Fruit fly (Drosophila melanogaster) whole organism, embryonic: Measurements from ENCODE around the gene mRpL16.

Experiments used
- Antp ChIP-seq: fragments of 200-800 bp; sonication (Bioruptor generic); optimal IDR thresholded peaks from 3 replicates; lab custom pipeline; 2016; ENCODE audit warnings: missing biosample characterization, missing genetic modification characterization
- CG10565 ChIP-seq: fragments of 200-800 bp; sonication (Bioruptor generic); optimal IDR thresholded peaks from 3 replicates; lab custom pipeline; 2016; ENCODE audit warnings: missing biosample characterization, mild to moderate bottlenecking, missing genetic modification characterization
- CG11504 ChIP-seq: fragments of 200-800 bp; sonication (Bioruptor generic); optimal IDR thresholded peaks from 3 replicates; lab custom pipeline; 2019; ENCODE audit warnings: missing biosample characterization, mild to moderate bottlenecking, missing genetic modification characterization, moderate library complexity
- CG11560 ChIP-seq: fragments of 200-800 bp; sonication (Bioruptor generic); IDR thresholded peaks from 3 replicates; pipeline ENCODE4 v1.3.6; 2022; ENCODE audit warnings: missing biosample characterization, missing genetic modification characterization
- CG12236 ChIP-seq: fragments of 200-800 bp; sonication (Bioruptor generic); optimal IDR thresholded peaks from 2 replicates; lab custom pipeline; 2016; ENCODE audit warnings: missing biosample characterization, missing genetic modification characterization
- CG12391 ChIP-seq: fragments of 200-800 bp; sonication (Bioruptor generic); optimal IDR thresholded peaks from 3 replicates; lab custom pipeline; 2018; ENCODE audit warnings: missing biosample characterization, mild to moderate bottlenecking, missing genetic modification characterization, moderate library complexity
- CG13123 ChIP-seq: fragments of 200-800 bp; sonication (Bioruptor generic); optimal IDR thresholded peaks from 2 replicates; lab custom pipeline; 2016; ENCODE audit warnings: missing biosample characterization, missing genetic modification characterization
- CG13624 ChIP-seq: fragments of 200-800 bp; sonication (Bioruptor generic); optimal IDR thresholded peaks from 2 replicates; lab custom pipeline; 2016; ENCODE audit warnings: missing biosample characterization, missing genetic modification characterization
- CG13775 ChIP-seq: fragments of 200-800 bp; sonication (Bioruptor generic); optimal IDR thresholded peaks from 3 replicates; lab custom pipeline; 2017; ENCODE audit warnings: missing biosample characterization, mild to moderate bottlenecking, missing genetic modification characterization
- CG14441 ChIP-seq: fragments of 200-800 bp; sonication (Bioruptor generic); IDR thresholded peaks from 2 replicates; pipeline ENCODE4 v1.3.6; 2022; ENCODE audit warnings: missing biosample characterization, missing genetic modification characterization
- CG14667 ChIP-seq: fragments of 200-800 bp; sonication (Bioruptor generic); IDR thresholded peaks from 2 replicates; pipeline ENCODE4 v1.3.6; 2022; ENCODE audit warnings: missing biosample characterization, missing genetic modification characterization
- CG14860 ChIP-seq: fragments of 200-800 bp; sonication (Bioruptor generic); IDR thresholded peaks from 3 replicates; pipeline ENCODE4 v1.3.6; 2022; ENCODE audit warnings: missing biosample characterization, missing genetic modification characterization; ENCODE audit not compliant: partially characterized antibody
- CG15601 ChIP-seq: fragments of 200-800 bp; sonication (Bioruptor generic); optimal IDR thresholded peaks from 3 replicates; lab custom pipeline; 2019; ENCODE audit warnings: missing biosample characterization, mild to moderate bottlenecking, missing genetic modification characterization, moderate library complexity
- CG15696 ChIP-seq: fragments of 200-800 bp; sonication (Bioruptor generic); optimal IDR thresholded peaks from 2 replicates; lab custom pipeline; 2019; ENCODE audit warnings: missing biosample characterization, mild to moderate bottlenecking, missing genetic modification characterization, moderate library complexity
- CG17829 ChIP-seq: fragments of 200-800 bp; optimal IDR thresholded peaks from 2 replicates; lab custom pipeline; 2019; ENCODE audit warnings: missing biosample characterization, mild to moderate bottlenecking, missing genetic modification characterization, moderate library complexity
- CG2120 ChIP-seq: fragments of 200-800 bp; sonication (Bioruptor generic); optimal IDR thresholded peaks from 3 replicates; lab custom pipeline; 2016; ENCODE audit warnings: missing biosample characterization, missing genetic modification characterization
- CG2889 ChIP-seq: fragments of 200-800 bp; sonication (Bioruptor generic); IDR thresholded peaks from 3 replicates; pipeline ENCODE4 v1.3.6; 2022; ENCODE audit warnings: missing biosample characterization, missing genetic modification characterization
- CG30020 ChIP-seq: fragments of 200-800 bp; optimal IDR thresholded peaks from 2 replicates; lab custom pipeline; 2019; ENCODE audit warnings: missing biosample characterization, mild to moderate bottlenecking, missing genetic modification characterization, moderate library complexity
- CG30403 ChIP-seq: fragments of 200-800 bp; sonication (Bioruptor generic); optimal IDR thresholded peaks from 3 replicates; lab custom pipeline; 2016; ENCODE audit warnings: missing biosample characterization, missing genetic modification characterization
- CG32772 ChIP-seq: fragments of 200-800 bp; sonication (Bioruptor generic); IDR thresholded peaks from 2 replicates; pipeline ENCODE4 v1.3.6; 2022; ENCODE audit warnings: missing biosample characterization, missing genetic modification characterization
- CG33213 ChIP-seq: fragments of 200-800 bp; sonication (Bioruptor generic); optimal IDR thresholded peaks from 3 replicates; lab custom pipeline; 2016; ENCODE audit warnings: missing biosample characterization, missing genetic modification characterization
- CG3847 ChIP-seq: fragments of 200-800 bp; sonication (Bioruptor generic); IDR thresholded peaks from 2 replicates; pipeline ENCODE4 v1.3.6; 2022; ENCODE audit warnings: missing biosample characterization, missing genetic modification characterization
- CG7963 ChIP-seq: fragments of 200-800 bp; sonication (Bioruptor generic); IDR thresholded peaks from 3 replicates; pipeline ENCODE4 v1.3.6; 2022; ENCODE audit warnings: missing biosample characterization, missing genetic modification characterization; ENCODE audit not compliant: partially characterized antibody
- CG8388 ChIP-seq: fragments of 200-800 bp; sonication (Bioruptor generic); optimal IDR thresholded peaks from 2 replicates; lab custom pipeline; 2019; ENCODE audit warnings: missing biosample characterization, mild to moderate bottlenecking, missing genetic modification characterization, moderate library complexity
- Chrac-16 ChIP-seq: fragments of 200-800 bp; sonication (Bioruptor generic); optimal IDR thresholded peaks from 3 replicates; lab custom pipeline; 2016; ENCODE audit warnings: missing biosample characterization, missing genetic modification characterization
- CrebB ChIP-seq: fragments of 200-800 bp; sonication (Bioruptor generic); optimal IDR thresholded peaks from 3 replicates; lab custom pipeline; 2018; ENCODE audit warnings: missing biosample characterization, mild to moderate bottlenecking, missing genetic modification characterization
- Doc3 ChIP-seq: fragments of 200-800 bp; sonication (Bioruptor generic); IDR thresholded peaks from 3 replicates; pipeline ENCODE4 v1.3.6; 2022; ENCODE audit warnings: missing biosample characterization, missing genetic modification characterization; ENCODE audit not compliant: partially characterized antibody
- Dp ChIP-seq: fragments of 200-800 bp; sonication (Bioruptor generic); optimal IDR thresholded peaks from 2 replicates; lab custom pipeline; 2018; ENCODE audit warnings: missing biosample characterization, mild to moderate bottlenecking, missing genetic modification characterization, moderate library complexity
- Eip74EF ChIP-seq, 2 experiments: fragments of 200-800 bp in 1 of 2; fragments of >200 bp in 1 of 2; sonication (Bioruptor generic) in 1 of 2; optimal IDR thresholded peaks; 2 replicates each; lab custom pipeline; 2017 to 2019; ENCODE audit warnings: missing biosample characterization in 2 of 2, missing genetic modification characterization in 2 of 2, mild to moderate bottlenecking in 1 of 2, moderate library complexity in 1 of 2
- Kr ChIP-seq: fragments of 200-800 bp; sonication (Bioruptor generic); optimal IDR thresholded peaks from 2 replicates; lab custom pipeline; 2017; ENCODE audit warnings: missing biosample characterization, mild to moderate bottlenecking, missing genetic modification characterization
- MBD-R2 ChIP-seq: fragments of 200-800 bp; sonication (Bioruptor generic); IDR thresholded peaks from 2 replicates; pipeline ENCODE4 v1.3.6; 2022; ENCODE audit warnings: missing biosample characterization, missing genetic modification characterization
- MESR4 ChIP-seq: fragments of 200-800 bp; sonication (Bioruptor generic); optimal IDR thresholded peaks from 2 replicates; lab custom pipeline; 2018; ENCODE audit warnings: missing biosample characterization, mild to moderate bottlenecking, missing genetic modification characterization, moderate library complexity
- Mad ChIP-seq: fragments of 200-800 bp; sonication (Bioruptor generic); optimal IDR thresholded peaks from 2 replicates; lab custom pipeline; 2016; ENCODE audit warnings: missing biosample characterization, missing genetic modification characterization
- Oli ChIP-seq: fragments of 200-800 bp; sonication (Bioruptor generic); optimal IDR thresholded peaks from 2 replicates; lab custom pipeline; 2018; ENCODE audit warnings: missing biosample characterization, mild to moderate bottlenecking, missing genetic modification characterization, moderate library complexity
- Pdp1 ChIP-seq, 2 experiments: fragments of 200-800 bp; sonication (Bioruptor generic); optimal IDR thresholded peaks; 3 replicates each; lab custom pipeline; 2016; ENCODE audit warnings: missing biosample characterization in 2 of 2, missing genetic modification characterization in 2 of 2, mild to moderate bottlenecking in 1 of 2, moderate library complexity in 1 of 2
- amos ChIP-seq: fragments of 200-800 bp; sonication (Bioruptor generic); IDR thresholded peaks from 2 replicates; pipeline ENCODE4 v1.3.6; 2022; ENCODE audit warnings: missing biosample characterization, missing genetic modification characterization; ENCODE audit not compliant: partially characterized antibody
- bowl ChIP-seq: fragments of 200-800 bp; sonication (Bioruptor generic); IDR thresholded peaks from 2 replicates; pipeline ENCODE4 v1.3.6; 2022; ENCODE audit warnings: missing biosample characterization, missing genetic modification characterization
- chn ChIP-seq: fragments of 200-800 bp; sonication (Bioruptor generic); optimal IDR thresholded peaks from 2 replicates; lab custom pipeline; 2016; ENCODE audit warnings: missing biosample characterization, missing genetic modification characterization
- dmrt11E ChIP-seq: fragments of 200-800 bp; sonication (Bioruptor generic); optimal IDR thresholded peaks from 3 replicates; lab custom pipeline; 2018; ENCODE audit warnings: missing biosample characterization, mild to moderate bottlenecking, missing genetic modification characterization, moderate library complexity
- kay ChIP-seq: fragments of 200-800 bp; sonication (Bioruptor generic); optimal IDR thresholded peaks from 2 replicates; lab custom pipeline; 2016; ENCODE audit warnings: missing biosample characterization, missing genetic modification characterization
- knrl ChIP-seq: fragments of 200-800 bp; sonication (Bioruptor generic); IDR thresholded peaks from 3 replicates; pipeline ENCODE4 v1.3.6; 2022; ENCODE audit warnings: missing biosample characterization, missing genetic modification characterization; ENCODE audit not compliant: partially characterized antibody
- lilli ChIP-seq: fragments of 200-800 bp; sonication (Bioruptor generic); optimal IDR thresholded peaks from 3 replicates; lab custom pipeline; 2016; ENCODE audit warnings: missing biosample characterization, missing genetic modification characterization
- lola ChIP-seq, 3 experiments: fragments of >200 bp in 2 of 3; fragments of 200-800 bp in 1 of 3; sonication (Bioruptor generic) in 1 of 3; optimal IDR thresholded peaks; 2 replicates each; lab custom pipeline; 2017 to 2019; ENCODE audit warnings: missing biosample characterization in 3 of 3, missing genetic modification characterization in 3 of 3, mild to moderate bottlenecking in 1 of 3, moderate library complexity in 1 of 3
- nerfin-2 ChIP-seq: fragments of 200-800 bp; sonication (Bioruptor generic); IDR thresholded peaks from 2 replicates; pipeline ENCODE4 v1.3.6; 2022; ENCODE audit warnings: missing biosample characterization, missing genetic modification characterization; ENCODE audit not compliant: partially characterized antibody
- ranshi ChIP-seq: fragments of 200-800 bp; sonication (Bioruptor generic); IDR thresholded peaks from 2 replicates; pipeline ENCODE4 v1.3.6; 2022; ENCODE audit warnings: missing biosample characterization, missing genetic modification characterization
- so ChIP-seq: fragments of 200-800 bp; sonication (Bioruptor generic); IDR thresholded peaks from 3 replicates; pipeline ENCODE4 v1.3.6; 2022; ENCODE audit warnings: missing biosample characterization, missing genetic modification characterization
- trem ChIP-seq: fragments of 200-800 bp; optimal IDR thresholded peaks from 3 replicates; lab custom pipeline; 2019; ENCODE audit warnings: missing biosample characterization, mild to moderate bottlenecking, missing genetic modification characterization, moderate library complexity
- vvl ChIP-seq: fragments of 200-800 bp; sonication (Bioruptor generic); IDR thresholded peaks from 2 replicates; pipeline ENCODE4 v1.3.6; 2022; ENCODE audit warnings: missing biosample characterization, missing genetic modification characterization
- zen ChIP-seq: fragments of 200-800 bp; sonication (Bioruptor generic); optimal IDR thresholded peaks from 3 replicates; lab custom pipeline; 2018; ENCODE audit warnings: missing biosample characterization, mild to moderate bottlenecking, missing genetic modification characterization, moderate library complexity

mRpL16 gene

DNA sequence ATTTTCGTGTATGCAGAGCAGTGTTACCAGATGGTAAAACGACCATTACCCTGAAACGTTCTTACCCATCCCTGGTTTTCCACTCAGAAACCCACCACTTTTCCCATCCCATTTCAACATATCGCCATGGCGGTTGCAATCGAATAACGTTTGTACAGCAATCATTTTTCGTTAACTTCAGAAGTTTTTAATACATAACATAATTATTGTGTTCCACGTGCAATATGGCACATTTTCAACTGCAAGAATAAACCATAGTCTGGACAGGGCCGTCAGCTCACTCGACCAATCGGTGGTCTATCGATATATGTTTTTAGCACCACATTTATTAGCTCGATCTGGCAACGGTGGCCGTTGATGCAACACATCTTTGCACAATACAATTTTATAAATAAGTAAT, at the start of gene mRpL16, which contains the start of gene trr (continued):
- TF ChIP-seq CG13123 (GFP tag; lab: Kevin White, UChicago) (no peak), CG33213 (GFP tag; lab: Kevin White, UChicago) (peak; percentile 12), CG8388 (GFP tag; lab: Kevin White, UChicago) (peak; percentile 26), lilli (GFP tag; lab: Kevin White, UChicago) (peak; percentile 49), CG17829 (tag; lab: Kevin White, UChicago) (peak; percentile 71), Eip74EF (GFP tag; optimal IDR thresholded peaks at IDR 0.05; lab: Kevin White, UChicago) (no peak), Kr (no peak), Oli (tag; lab: Kevin White, UChicago) (no peak), CG10565 (GFP tag; lab: Kevin White, UChicago) (no peak), Chrac-16 (GFP tag; lab: Kevin White, UChicago) (peak; percentile 19), lola (GFP tag; optimal IDR thresholded peaks at IDR 0.05; lab: Kevin White, UChicago) (peak in 1 of 3 experiments; percentile 40), trem (tag; lab: Kevin White, UChicago) (peak; percentile 83), MBD-R2 (GFP tag; lab: Robert Waterston, UW) (peak; percentile 84), CG13775 (peak; percentile 40), CG2889 (no peak), Mad (GFP tag; lab: Kevin White, UChicago) (peak; percentile 58), CG7963 (GFP tag; lab: Robert Waterston, UW) (peak; percentile 40; the same call in 1 of the 3 replicates), CG30403 (peak; percentile 18), CG14667 (GFP tag; lab: Robert Waterston, UW) (peak; percentile 31; the same call in 1 of the 2 replicates), nerfin-2 (GFP tag; lab: Robert Waterston, UW) (peak; percentile 51; the same call in 1 of the 2 replicates), CG14860 (peak; percentile 28; the same call in 1 of the 3 replicates), bowl (GFP tag; lab: Robert Waterston, UW) (no peak), CG2120 (peak; percentile 73), dmrt11E (tag; lab: Kevin White, UChicago) (peak; percentile 31), CG15601 (tag; lab: Kevin White, UChicago) (no peak), CG32772 (GFP tag; lab: Robert Waterston, UW) (peak; percentile 41; the same call in 1 of the 2 replicates), kay (GFP tag; lab: Kevin White, UChicago) (no peak), CG12391 (tag; lab: Kevin White, UChicago) (peak; percentile 72), Pdp1 (GFP tag; optimal IDR thresholded peaks at IDR 0.05; lab: Kevin White, UChicago) (peak; percentile 34 to 85), Antp (GFP tag; lab: Kevin White, UChicago) (no peak), CG30020 (tag; lab: Kevin White, UChicago) (peak; percentile 93), amos (GFP tag; lab: Robert Waterston, UW) (peak; percentile 70), knrl (GFP tag; lab: Robert Waterston, UW) (peak; percentile 80), Dp (peak; percentile 40), CG12236 (no peak), CG3847 (GFP tag; lab: Robert Waterston, UW) (peak; percentile 62), zen (tag; lab: Kevin White, UChicago) (peak; percentile 13), ranshi (0 out of 2 replicates have a peak, but pooled peaks have one; percentile 11), CG15696 (tag; lab: Kevin White, UChicago) (peak; percentile 44), so (GFP tag; lab: Robert Waterston, UW) (no peak), CG11560 (tag; lab: Robert Waterston, UW) (peak; percentile 55; the same call in 1 of the 3 replicates), chn (GFP tag; lab: Kevin White, UChicago) (peak; percentile 20), vvl (GFP tag; lab: Robert Waterston, UW) (peak; percentile 57), Doc3 (GFP tag; lab: Robert Waterston, UW) (peak; percentile 51; the same call in 1 of the 3 replicates), MESR4 (peak; percentile 45), CG11504 (peak; percentile 90), CG14441 (GFP tag; lab: Robert Waterston, UW) (peak; percentile 57), CrebB (tag; lab: Kevin White, UChicago) (peak; percentile 2), CG13624 (GFP tag; lab: Kevin White, UChicago) (peak; percentile 39)
